Fruit fly (Drosophila melanogaster) S2 (cell line): Measurements from ENCODE around the gene His2Av.

Experiments
- CG8478 ChIP-seq: fragments of >200 bp; optimal IDR thresholded peaks from 2 replicates; lab custom pipeline; 2018
- CTCF ChIP-seq, 2 experiments: fragments of >200 bp; optimal IDR thresholded peaks; 2 replicates each; lab custom pipeline; 2018

His2Av gene

DNA sequence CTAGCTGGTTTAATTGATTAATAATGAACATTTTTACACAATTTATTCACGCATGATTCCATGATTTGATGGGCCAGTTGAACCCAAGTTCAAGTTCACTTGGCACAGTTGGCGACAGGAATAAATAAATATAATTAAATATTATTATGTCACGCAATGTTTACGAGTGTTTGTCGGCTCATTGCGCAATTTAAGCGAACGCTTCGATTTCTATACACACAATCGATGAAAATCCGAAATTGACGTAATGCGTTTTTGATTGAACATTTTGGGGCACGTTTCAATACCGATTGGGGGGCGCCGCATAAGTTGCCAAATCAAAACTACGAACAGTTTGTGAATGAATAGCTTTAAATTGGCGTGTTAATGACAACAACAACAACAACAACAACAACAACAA is 30.6 kb downstream of the His2Av start:
- TF ChIP-seq CG8478 (lab: Kevin White, UChicago) = no peak
- TF ChIP-seq CTCF (optimal IDR thresholded peaks at IDR 0.05; lab: Kevin White, UChicago) = no peak

DNA sequence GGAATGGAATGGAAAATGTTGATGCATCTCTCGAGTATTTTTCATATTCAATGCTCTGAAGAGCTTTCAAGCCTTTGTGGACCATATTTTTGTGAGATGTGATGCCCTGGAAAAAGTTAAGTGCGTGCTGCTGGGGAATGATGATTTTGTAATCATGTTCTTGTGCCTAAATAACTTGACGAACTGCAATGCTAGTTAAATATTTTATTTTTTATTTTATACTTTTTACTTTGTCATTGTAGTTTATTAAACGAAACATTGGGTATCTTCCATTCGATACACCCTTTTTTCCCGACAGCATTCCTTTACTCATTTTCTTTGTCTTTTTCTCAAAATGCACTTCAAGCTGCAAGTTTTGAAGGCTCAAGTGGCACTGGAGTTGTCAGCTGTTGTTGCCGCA is 33.3 kb downstream of the His2Av start:
- TF ChIP-seq CG8478 (lab: Kevin White, UChicago) (no peak), CTCF (optimal IDR thresholded peaks at IDR 0.05; lab: Kevin White, UChicago) (no peak)

DNA sequence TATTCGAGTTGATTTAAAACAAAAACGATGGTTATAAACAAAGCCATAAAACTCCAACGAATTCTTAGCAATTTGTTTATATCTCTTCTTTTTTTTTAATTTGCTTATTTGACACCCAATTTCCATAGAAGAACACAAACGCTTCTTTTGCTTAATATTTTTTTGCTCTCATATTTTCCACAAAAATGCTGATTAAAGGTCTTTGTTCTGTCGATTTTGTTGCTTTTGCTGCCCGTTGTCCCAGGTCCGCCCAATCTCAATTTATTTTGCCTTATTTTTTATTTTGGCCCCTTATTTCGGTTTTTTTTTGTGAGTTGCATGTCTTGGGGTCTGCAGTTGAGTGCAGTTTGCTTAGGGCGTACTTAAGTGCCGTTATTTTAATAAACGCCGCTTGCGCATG is 39.3 kb downstream of the His2Av start:
- no peak for TF ChIP-seq CTCF (optimal IDR thresholded peaks at IDR 0.05; lab: Kevin White, UChicago)
- TF ChIP-seq CG8478 (lab: Kevin White, UChicago) = no peak

DNA sequence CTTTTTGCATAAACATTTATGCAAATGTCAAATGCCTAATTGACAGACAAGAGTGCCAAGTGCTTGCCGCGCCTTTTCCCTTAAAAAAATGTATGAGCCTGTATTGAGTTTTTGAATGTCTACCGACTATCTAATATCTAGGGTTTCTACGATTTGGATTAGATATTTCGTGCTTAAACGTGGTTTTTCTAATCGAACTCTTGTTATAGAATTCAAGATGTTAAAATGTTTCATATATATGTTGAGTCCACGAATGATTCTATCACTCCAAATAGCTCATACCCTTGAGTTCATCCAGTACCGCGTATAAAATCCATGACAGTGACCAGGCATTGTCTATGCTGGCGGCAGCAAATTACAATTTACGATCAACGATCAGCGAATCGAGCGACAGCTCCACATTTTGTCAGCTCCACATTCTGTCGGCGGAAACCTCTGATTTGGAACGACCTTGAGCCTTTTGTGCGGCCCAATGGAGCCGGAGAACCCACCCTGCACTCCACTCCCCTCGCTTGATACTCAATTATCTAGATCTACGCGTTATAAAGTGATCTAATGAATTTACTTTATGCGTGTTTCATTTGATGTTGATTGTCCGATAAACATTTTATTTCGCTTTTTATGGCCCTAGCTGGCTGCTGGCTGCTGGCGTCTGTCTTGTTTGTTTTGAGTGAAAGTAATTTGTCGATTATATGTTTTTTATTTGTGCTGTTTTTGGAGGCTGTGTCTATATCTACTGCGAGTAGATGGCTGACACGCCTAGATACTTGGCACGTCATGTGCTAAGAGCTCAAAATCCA is 40.2 kb downstream of the His2Av start:
- no peak for TF ChIP-seq CG8478 (lab: Kevin White, UChicago)

DNA sequence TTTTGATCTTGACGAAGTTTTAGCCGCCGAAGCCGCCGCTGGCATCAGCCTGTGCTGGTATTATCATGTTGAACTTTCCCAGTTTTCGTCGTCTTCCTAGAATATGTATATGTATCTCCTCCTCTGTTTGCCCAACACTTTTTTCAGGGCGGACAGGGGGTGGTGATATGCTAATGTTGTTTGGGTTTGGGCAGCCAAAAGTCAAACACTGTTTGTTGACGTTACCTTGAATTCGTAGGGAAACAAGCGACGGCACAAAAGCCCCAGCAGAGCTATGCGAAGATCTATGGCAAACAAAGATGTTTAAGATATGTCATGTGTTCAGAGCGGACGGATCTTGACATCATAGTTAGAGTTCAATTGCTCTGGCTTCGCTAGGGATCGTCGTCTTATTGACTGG is 42.0 kb downstream of the His2Av start:
- no peak for TF ChIP-seq CG8478 (lab: Kevin White, UChicago)
- TF ChIP-seq CTCF (optimal IDR thresholded peaks at IDR 0.05; lab: Kevin White, UChicago) = no peak

DNA sequence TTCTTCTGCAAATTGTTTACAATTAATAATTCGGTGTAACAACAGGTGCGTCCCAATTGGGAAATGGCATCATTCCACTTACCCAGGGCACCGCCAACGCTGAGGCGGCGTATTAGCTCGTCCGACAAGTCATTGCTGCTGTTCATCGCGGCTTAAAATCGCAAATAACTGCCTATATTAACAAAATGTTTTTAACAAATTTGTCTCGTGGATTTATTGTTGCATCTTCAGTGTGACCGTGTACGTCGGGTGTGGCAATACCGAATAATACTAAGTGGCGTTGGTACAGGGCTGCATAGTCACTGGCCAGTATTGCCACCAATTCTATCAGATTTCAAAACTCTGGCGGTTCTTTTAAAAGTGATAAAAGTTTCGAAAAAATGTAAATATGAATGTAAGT is 45.9 kb downstream of the His2Av start, which contains the start of gene Ets97D:
Ets97D (minus strand) TSS at position 272 of the 400 bp plus-strand sequence.
- TF ChIP-seq CTCF (optimal IDR thresholded peaks at IDR 0.05; lab: Kevin White, UChicago) = peak in 1 of 2 experiments; percentile 26
- no peak for TF ChIP-seq CG8478 (lab: Kevin White, UChicago)

DNA sequence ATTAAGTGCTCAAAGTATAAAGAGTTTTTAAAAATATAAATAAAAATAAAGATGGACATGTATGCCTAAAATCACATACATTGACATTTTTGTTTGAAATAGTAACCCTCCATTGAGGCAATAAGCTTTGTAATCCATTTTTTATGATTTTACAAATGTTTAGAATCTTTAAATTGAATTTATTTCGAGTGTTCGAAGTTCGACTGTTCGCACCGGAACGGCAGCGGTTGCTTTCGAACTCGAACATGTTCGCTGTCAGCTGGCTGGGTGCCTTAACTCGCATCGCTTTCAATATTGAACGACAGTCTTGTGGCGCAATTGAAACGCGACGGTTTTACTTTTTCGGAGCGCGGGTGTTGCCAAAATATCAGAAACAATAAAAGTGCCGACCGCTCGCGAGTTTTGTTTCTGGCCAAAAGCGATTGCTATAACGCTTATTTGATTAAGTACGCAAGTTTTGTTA is 48.8 kb downstream of the His2Av start, which contains the start of gene CG46339:
CG46339 (plus strand) TSS at position 299 of the 463 bp plus-strand sequence.
- no peak for TF ChIP-seq CTCF (optimal IDR thresholded peaks at IDR 0.05; lab: Kevin White, UChicago)
- no peak for TF ChIP-seq CG8478 (lab: Kevin White, UChicago)
